Fruit fly (Drosophila melanogaster) whole organism, embryonic: ENCODE measurements around the gene Sidpn.
A peak's percentile ranks its signal among the peaks of the same experiment; 100 is the strongest.

Source experiments
- CG10147 ChIP-seq: fragments of 200-800 bp; sonication (Bioruptor generic); optimal IDR thresholded peaks from 2 replicates; lab custom pipeline; 2019; ENCODE audit warnings: missing biosample characterization, mild to moderate bottlenecking, missing genetic modification characterization, moderate library complexity
- CG10209 ChIP-seq: fragments of 200-800 bp; sonication (Bioruptor generic); optimal IDR thresholded peaks from 3 replicates; lab custom pipeline; 2017; ENCODE audit warnings: missing biosample characterization, mild to moderate bottlenecking, missing genetic modification characterization, missing genetic modification reagents
- CG10543 ChIP-seq: fragments of 200-800 bp; sonication (Bioruptor generic); optimal IDR thresholded peaks from 3 replicates; lab custom pipeline; 2017; ENCODE audit warnings: missing biosample characterization, mild to moderate bottlenecking, missing genetic modification characterization, moderate library complexity
- CG11504 ChIP-seq: fragments of 200-800 bp; sonication (Bioruptor generic); optimal IDR thresholded peaks from 3 replicates; lab custom pipeline; 2019; ENCODE audit warnings: missing biosample characterization, mild to moderate bottlenecking, missing genetic modification characterization, moderate library complexity
- CG1233 ChIP-seq: fragments of 200-800 bp; sonication (Bioruptor generic); optimal IDR thresholded peaks from 4 replicates; lab custom pipeline; 2018; ENCODE audit warnings: missing biosample characterization, mild to moderate bottlenecking, missing genetic modification characterization
- CG12391 ChIP-seq: fragments of 200-800 bp; sonication (Bioruptor generic); optimal IDR thresholded peaks from 3 replicates; lab custom pipeline; 2018; ENCODE audit warnings: missing biosample characterization, mild to moderate bottlenecking, missing genetic modification characterization, moderate library complexity
- CG12659 ChIP-seq: fragments of 200-800 bp; sonication (Bioruptor generic); optimal IDR thresholded peaks from 3 replicates; lab custom pipeline; 2017; ENCODE audit warnings: mild to moderate bottlenecking, missing biosample characterization, missing genetic modification reagents, missing genetic modification characterization
- CG12769 ChIP-seq: fragments of 200-800 bp; sonication (Bioruptor generic); optimal IDR thresholded peaks from 2 replicates; lab custom pipeline; 2019; ENCODE audit warnings: missing biosample characterization, mild to moderate bottlenecking, missing genetic modification characterization, moderate library complexity
- CG18619 ChIP-seq: fragments of 200-800 bp; sonication (Bioruptor generic); optimal IDR thresholded peaks from 3 replicates; lab custom pipeline; 2017; ENCODE audit warnings: missing biosample characterization, mild to moderate bottlenecking, missing genetic modification characterization
- CG2120 ChIP-seq: fragments of 200-800 bp; sonication (Bioruptor generic); optimal IDR thresholded peaks from 3 replicates; lab custom pipeline; 2016; ENCODE audit warnings: missing biosample characterization, missing genetic modification characterization
- CG2678 ChIP-seq: fragments of 200-800 bp; sonication (Bioruptor generic); optimal IDR thresholded peaks from 3 replicates; lab custom pipeline; 2019; ENCODE audit warnings: missing biosample characterization, mild to moderate bottlenecking, missing genetic modification characterization, moderate library complexity
- CG2712 ChIP-seq: fragments of 200-800 bp; optimal IDR thresholded peaks from 3 replicates; lab custom pipeline; 2019; ENCODE audit warnings: missing biosample characterization, mild to moderate bottlenecking, missing genetic modification characterization, moderate library complexity
- CG30020 ChIP-seq: fragments of 200-800 bp; optimal IDR thresholded peaks from 2 replicates; lab custom pipeline; 2019; ENCODE audit warnings: missing biosample characterization, mild to moderate bottlenecking, missing genetic modification characterization, moderate library complexity
- CG30403 ChIP-seq: fragments of 200-800 bp; sonication (Bioruptor generic); optimal IDR thresholded peaks from 3 replicates; lab custom pipeline; 2016; ENCODE audit warnings: missing biosample characterization, missing genetic modification characterization
- CG31441 ChIP-seq: fragments of 200-800 bp; sonication (Bioruptor generic); IDR thresholded peaks from 2 replicates; pipeline ENCODE4 v1.3.6; 2022; ENCODE audit warnings: missing biosample characterization, missing genetic modification characterization
- CG4854 ChIP-seq: fragments of 200-800 bp; sonication (Bioruptor generic); optimal IDR thresholded peaks from 2 replicates; lab custom pipeline; 2016; ENCODE audit warnings: missing biosample characterization, missing genetic modification characterization, inconsistent platforms
- CG6175 ChIP-seq: fragments of 200-800 bp; sonication (Bioruptor generic); IDR thresholded peaks from 3 replicates; pipeline ENCODE4 v1.3.6; 2022; ENCODE audit warnings: missing biosample characterization, missing genetic modification characterization
- CG7556 ChIP-seq: fragments of 200-800 bp; sonication (Bioruptor generic); optimal IDR thresholded peaks from 2 replicates; lab custom pipeline; 2017; ENCODE audit warnings: missing biosample characterization, mild to moderate bottlenecking, missing genetic modification characterization
- CG7786 ChIP-seq: fragments of 200-800 bp; sonication (Bioruptor generic); optimal IDR thresholded peaks from 2 replicates; lab custom pipeline; 2016; ENCODE audit warnings: missing biosample characterization, missing genetic modification characterization
- CG7839 ChIP-seq: fragments of 200-800 bp; sonication (Bioruptor generic); optimal IDR thresholded peaks from 3 replicates; lab custom pipeline; 2018; ENCODE audit warnings: missing biosample characterization, mild to moderate bottlenecking, missing genetic modification characterization, moderate library complexity
- CoRest ChIP-seq: fragments of 200-800 bp; sonication (Bioruptor generic); optimal IDR thresholded peaks from 3 replicates; lab custom pipeline; 2018; ENCODE audit warnings: missing biosample characterization, mild to moderate bottlenecking, missing genetic modification characterization, moderate library complexity
- Dbx ChIP-seq: fragments of 200-800 bp; sonication (Bioruptor generic); IDR thresholded peaks from 3 replicates; pipeline ENCODE4 v1.3.6; 2022; ENCODE audit warnings: missing biosample characterization, missing genetic modification characterization
- Dek ChIP-seq: fragments of 200-800 bp; sonication (Bioruptor generic); optimal IDR thresholded peaks from 3 replicates; lab custom pipeline; 2019; ENCODE audit warnings: missing biosample characterization, mild to moderate bottlenecking, missing genetic modification characterization, moderate library complexity
- Eip74EF ChIP-seq, 2 experiments: fragments of 200-800 bp in 1 of 2; fragments of >200 bp in 1 of 2; sonication (Bioruptor generic) in 1 of 2; optimal IDR thresholded peaks; 2 replicates each; lab custom pipeline; 2017 to 2019; ENCODE audit warnings: missing biosample characterization in 2 of 2, missing genetic modification characterization in 2 of 2, mild to moderate bottlenecking in 1 of 2, moderate library complexity in 1 of 2
- Fer1 ChIP-seq: fragments of 200-800 bp; sonication (Bioruptor generic); optimal IDR thresholded peaks from 2 replicates; lab custom pipeline; 2017; ENCODE audit warnings: missing biosample characterization, mild to moderate bottlenecking, missing genetic modification characterization
- Med ChIP-seq: fragments of 200-800 bp; sonication (Bioruptor generic); peaks from one replicate; lab custom pipeline; 2016; ENCODE audit warnings: missing biosample characterization, missing genetic modification characterization, mild to moderate bottlenecking, inconsistent platforms, moderate library complexity
- Meics ChIP-seq: fragments of 200-800 bp; sonication (Bioruptor generic); optimal IDR thresholded peaks from 2 replicates; lab custom pipeline; 2017; ENCODE audit warnings: missing biosample characterization, mild to moderate bottlenecking, missing genetic modification characterization
- NfI ChIP-seq: fragments of 200-800 bp; sonication (Bioruptor generic); optimal IDR thresholded peaks from 3 replicates; lab custom pipeline; 2018; ENCODE audit warnings: missing biosample characterization, mild to moderate bottlenecking, missing genetic modification characterization, moderate library complexity
- Scr ChIP-seq: fragments of 200-800 bp; sonication (Bioruptor generic); IDR thresholded peaks from 2 replicates; pipeline ENCODE4 v1.3.6; 2022; ENCODE audit warnings: missing biosample characterization, missing genetic modification characterization; ENCODE audit not compliant: partially characterized antibody
- Sox102F ChIP-seq: fragments of 200-800 bp; sonication (Bioruptor generic); optimal IDR thresholded peaks from 2 replicates; lab custom pipeline; 2018; ENCODE audit warnings: missing biosample characterization, mild to moderate bottlenecking, missing genetic modification characterization, moderate library complexity
- cad ChIP-seq: fragments of >200 bp; optimal IDR thresholded peaks from 2 replicates; lab custom pipeline; 2017; ENCODE audit warnings: missing biosample characterization, missing genetic modification characterization
- chinmo ChIP-seq: fragments of 200-800 bp; sonication (Bioruptor generic); IDR thresholded peaks from 4 replicates; pipeline ENCODE4 v1.3.6; 2022; ENCODE audit warnings: missing biosample characterization, missing genetic modification characterization; ENCODE audit not compliant: partially characterized antibody
- crol ChIP-seq: fragments of 200-800 bp; sonication (Bioruptor generic); IDR thresholded peaks from 2 replicates; pipeline ENCODE4 v1.3.6; 2022; ENCODE audit warnings: missing biosample characterization, missing genetic modification characterization
- dmrt99B ChIP-seq: fragments of 200-800 bp; sonication (Bioruptor generic); optimal IDR thresholded peaks from 2 replicates; lab custom pipeline; 2018; ENCODE audit warnings: missing biosample characterization, mild to moderate bottlenecking, missing genetic modification characterization, moderate library complexity
- dpn ChIP-seq, 2 experiments: fragments of 200-800 bp; sonication (Bioruptor generic); optimal IDR thresholded peaks; 3 replicates each; lab custom pipeline; 2016; ENCODE audit warnings: missing biosample characterization in 2 of 2, missing genetic modification characterization in 2 of 2
- dysf ChIP-seq: fragments of 200-800 bp; sonication (Bioruptor generic); IDR thresholded peaks from 3 replicates; pipeline ENCODE4 v1.3.6; 2022; ENCODE audit warnings: missing biosample characterization, missing genetic modification characterization
- fd96Cb ChIP-seq: fragments of 200-800 bp; sonication (Bioruptor generic); optimal IDR thresholded peaks from 2 replicates; lab custom pipeline; 2018; ENCODE audit warnings: missing biosample characterization, mild to moderate bottlenecking, missing genetic modification characterization, moderate library complexity
- ftz-f1 ChIP-seq: fragments of 200-800 bp; sonication (Bioruptor generic); optimal IDR thresholded peaks from 2 replicates; lab custom pipeline; 2016; ENCODE audit warnings: missing biosample characterization, missing genetic modification characterization
- gem ChIP-seq: fragments of 200-800 bp; sonication (Bioruptor generic); optimal IDR thresholded peaks from 2 replicates; lab custom pipeline; 2019; ENCODE audit warnings: missing biosample characterization, mild to moderate bottlenecking, missing genetic modification characterization, moderate library complexity
- grau ChIP-seq: fragments of 200-800 bp; optimal IDR thresholded peaks from 3 replicates; lab custom pipeline; 2019; ENCODE audit warnings: missing biosample characterization, mild to moderate bottlenecking, missing genetic modification characterization, moderate library complexity
- hbn ChIP-seq: fragments of 200-800 bp; sonication (Bioruptor generic); IDR thresholded peaks from 2 replicates; pipeline ENCODE4 v1.3.6; 2022; ENCODE audit warnings: missing biosample characterization, missing genetic modification characterization; ENCODE audit not compliant: partially characterized antibody
- ind ChIP-seq: fragments of 200-800 bp; sonication (Bioruptor generic); optimal IDR thresholded peaks from 3 replicates; lab custom pipeline; 2016; ENCODE audit warnings: missing biosample characterization, missing genetic modification characterization
- ken ChIP-seq: fragments of 200-800 bp; sonication (Bioruptor generic); IDR thresholded peaks from 3 replicates; pipeline ENCODE4 v1.3.6; 2022; ENCODE audit warnings: missing biosample characterization, missing genetic modification characterization
- lilli ChIP-seq: fragments of 200-800 bp; sonication (Bioruptor generic); optimal IDR thresholded peaks from 3 replicates; lab custom pipeline; 2016; ENCODE audit warnings: missing biosample characterization, missing genetic modification characterization
- row ChIP-seq: fragments of 200-800 bp; sonication (Bioruptor generic); IDR thresholded peaks from 3 replicates; pipeline ENCODE4 v1.3.6; 2022; ENCODE audit warnings: missing biosample characterization, missing genetic modification characterization
- sd ChIP-seq: fragments of 200-800 bp; sonication (Bioruptor generic); optimal IDR thresholded peaks from 3 replicates; lab custom pipeline; 2018; ENCODE audit warnings: missing biosample characterization, mild to moderate bottlenecking, missing genetic modification characterization, moderate library complexity
- ssp ChIP-seq: fragments of 200-800 bp; sonication (Bioruptor generic); IDR thresholded peaks from 2 replicates; pipeline ENCODE4 v1.3.6; 2022; ENCODE audit warnings: missing biosample characterization, missing genetic modification characterization
- tna ChIP-seq: fragments of 200-800 bp; sonication (Bioruptor generic); IDR thresholded peaks from 2 replicates; pipeline ENCODE4 v1.3.6; 2022; ENCODE audit warnings: missing biosample characterization, missing genetic modification characterization; ENCODE audit not compliant: partially characterized antibody

The Sidpn gene

dm6 chr2L:19036105-19036714, 8.7 kb downstream of the Sidpn start:
- TF ChIP-seq CG10147 (no peak), lilli (GFP tag; lab: Kevin White, UChicago) (peak; percentile 26), Med (GFP tag; lab: Kevin White, UChicago) (peak; percentile 48), CG18619 (peak; percentile 11), crol (GFP tag; lab: Robert Waterston, UW) (peak; percentile 90), CG12769 (peak; percentile 91), CoRest (tag; lab: Kevin White, UChicago) (peak; percentile 49), chinmo (0 out of 4 replicates have a peak, but pooled peaks have one; percentile 48), CG31441 (no peak), CG2120 (GFP tag; lab: Kevin White, UChicago) (peak; percentile 39), row (peak; percentile 33; the same call in 1 of the 3 replicates), ftz-f1 (GFP tag; lab: Kevin White, UChicago) (peak; percentile 47), CG10209 (peak; percentile 15), ssp (no peak), tna (GFP tag; lab: Robert Waterston, UW) (0 out of 2 replicates have a peak, but pooled peaks have one; percentile 15), Scr (GFP tag; lab: Robert Waterston, UW) (no peak), dysf (GFP tag; lab: Robert Waterston, UW) (no peak), CG6175 (GFP tag; lab: Robert Waterston, UW) (0 out of 3 replicates have a peak, but pooled peaks have one; percentile 21), Meics (GFP tag; lab: Kevin White, UChicago) (peak; percentile 41), Sox102F (peak; percentile 34), CG4854 (GFP tag; lab: Kevin White, UChicago) (no peak), CG7556 (GFP tag; lab: Kevin White, UChicago) (peak; percentile 49), fd96Cb (tag; lab: Kevin White, UChicago) (peak; percentile 12), CG7786 (GFP tag; lab: Kevin White, UChicago) (no peak), CG12391 (peak; percentile 15), dpn (GFP tag; optimal IDR thresholded peaks at IDR 0.05; lab: Kevin White, UChicago) (peak in 1 of 2 experiments; percentile 8), CG12659 (GFP tag; lab: Kevin White, UChicago) (peak; percentile 2), grau (tag; lab: Kevin White, UChicago) (peak; percentile 79), NfI (GFP tag; lab: Kevin White, UChicago) (peak; percentile 3), gem (tag; lab: Kevin White, UChicago) (peak; percentile 45), CG30403 (GFP tag; lab: Kevin White, UChicago) (peak; percentile 41), CG2712 (tag; lab: Kevin White, UChicago) (peak; percentile 14), CG1233 (GFP tag; lab: Kevin White, UChicago) (peak; percentile 1), CG7839 (tag; lab: Kevin White, UChicago) (peak; percentile 25), Fer1 (GFP tag; lab: Kevin White, UChicago) (peak; percentile 10), dmrt99B (tag; lab: Kevin White, UChicago) (peak; percentile 4), Eip74EF (GFP tag; optimal IDR thresholded peaks at IDR 0.05; lab: Kevin White, UChicago) (peak in 1 of 2 experiments; percentile 1), CG30020 (tag; lab: Kevin White, UChicago) (no peak), CG11504 (tag; lab: Kevin White, UChicago) (no peak), Dbx (GFP tag; lab: Robert Waterston, UW) (peak; percentile 39; the same call in 1 of the 3 replicates), CG10543 (GFP tag; lab: Kevin White, UChicago) (peak; percentile 79), Dek (tag; lab: Kevin White, UChicago) (peak; percentile 5), cad (GFP tag; lab: Kevin White, UChicago) (peak; percentile 1), sd (tag; lab: Kevin White, UChicago) (peak; percentile 70), ken (GFP tag; lab: Robert Waterston, UW) (no peak), CG2678 (tag; lab: Kevin White, UChicago) (peak; percentile 58), ind (GFP tag; lab: Kevin White, UChicago) (peak; percentile 13), hbn (GFP tag; lab: Robert Waterston, UW) (no peak)
